Worm (Caenorhabditis elegans): ENCODE results near the gene Y62H9A.5.

The Y62H9A.5 gene

DNA sequence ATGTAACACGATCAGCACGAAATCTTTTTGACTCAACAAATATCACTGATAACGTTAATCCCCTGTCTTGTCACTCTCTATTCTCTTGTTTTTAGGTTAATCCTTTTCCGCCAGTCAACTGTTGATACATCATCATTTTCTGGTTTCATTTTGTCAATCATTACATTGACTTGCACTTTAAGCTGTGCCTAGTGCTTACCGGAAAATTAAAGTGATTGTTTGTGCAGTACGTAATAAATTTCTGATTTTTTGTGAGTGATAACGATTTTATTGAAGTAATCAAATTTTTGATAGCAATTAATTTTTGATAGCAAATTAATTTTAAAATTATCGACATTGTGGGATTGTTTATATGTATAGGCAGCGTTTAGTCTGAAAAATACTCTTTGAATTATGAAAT, 26.5 kb upstream of the Y62H9A.5 start:
- TF ChIP-seq C17E4.6 (GFP tag; IDR thresholded peaks at IDR 0.05) = no peak
- TF ChIP-seq ets-4 (GFP tag; optimal IDR thresholded peaks at IDR 0.05) = peak; percentile 35
- TF ChIP-seq mcd-1 (GFP tag; IDR thresholded peaks at IDR 0.05) = no peak
- TF ChIP-seq K12H6.12 (tag; optimal IDR thresholded peaks at IDR 0.05) = no peak
- peak; percentile 66 for TF ChIP-seq nhr-80 (tag; optimal IDR thresholded peaks at IDR 0.05)
- no peak for TF ChIP-seq hmg-20 (GFP tag; IDR thresholded peaks at IDR 0.05)

ce11 chrX:11908226-11908625, 25.5 kb upstream of the Y62H9A.5 start:
- TF ChIP-seq dpl-1 (GFP tag; optimal IDR thresholded peaks at IDR 0.05) = no peak
- no peak for TF ChIP-seq akir-1 (GFP tag; optimal IDR thresholded peaks at IDR 0.05)
- no peak for TF ChIP-seq nhr-120 (GFP tag; IDR thresholded peaks at IDR 0.05)
- no peak for TF ChIP-seq mel-28 (tag; optimal IDR thresholded peaks at IDR 0.05; ENCODE audit: borderline replicate concordance)
- TF ChIP-seq bed-1 (GFP tag; IDR thresholded peaks at IDR 0.05) = no peak
- TF ChIP-seq snpc-3.4 (tag; optimal IDR thresholded peaks at IDR 0.05) = no peak
- no peak for TF ChIP-seq hrde-1 (tag; optimal IDR thresholded peaks at IDR 0.05; ENCODE audit: borderline replicate concordance)
- TF ChIP-seq ztf-18 (tag; optimal IDR thresholded peaks at IDR 0.05) = no peak
- no peak for TF ChIP-seq lin-40 (tag; optimal IDR thresholded peaks at IDR 0.05)
- no peak for TF ChIP-seq attf-3 (GFP tag; conservative IDR thresholded peaks at IDR 0.05)
- no peak for TF ChIP-seq K11D2.4 (GFP tag; IDR thresholded peaks at IDR 0.05)
- TF ChIP-seq ccch-3 (GFP tag; optimal IDR thresholded peaks at IDR 0.05) = no peak
- no peak for TF ChIP-seq lin-54 (GFP tag; optimal IDR thresholded peaks at IDR 0.05)
- TF ChIP-seq bed-2 (GFP tag; IDR thresholded peaks at IDR 0.05) = no peak
- TF ChIP-seq nhr-179 (tag; optimal IDR thresholded peaks at IDR 0.05) = no peak
- TF ChIP-seq lir-1 (GFP tag; conservative IDR thresholded peaks at IDR 0.05) = no peak
- no peak for TF ChIP-seq C17E4.6 (GFP tag; IDR thresholded peaks at IDR 0.05)
- TF ChIP-seq nhr-27 (tag; optimal IDR thresholded peaks at IDR 0.05) = no peak
- TF ChIP-seq F57A8.1 (GFP tag; optimal IDR thresholded peaks at IDR 0.05) = no peak
- TF ChIP-seq F52B5.7 (tag; optimal IDR thresholded peaks at IDR 0.05) = no peak

ce11 chrX:11907263-11907662, 24.6 kb upstream of the Y62H9A.5 start, which contains the start of gene Y62H9A.11:
Y62H9A.11 (minus strand) TSS chrX:11907363.
- TF ChIP-seq egl-44 (GFP tag; IDR thresholded peaks at IDR 0.05) = no peak

- TF ChIP-seq rcor-1 (GFP tag; IDR thresholded peaks at IDR 0.05) (no peak), lsl-1 (GFP tag; optimal IDR thresholded peaks at IDR 0.05) (no peak), dox-1 (GFP tag; IDR thresholded peaks at IDR 0.05) (no peak), F22D6.2 (tag; optimal IDR thresholded peaks at IDR 0.05) (no peak), cebp-1 (GFP tag; IDR thresholded peaks at IDR 0.05) (no peak), cebp-1 (tag; optimal IDR thresholded peaks at IDR 0.05) (no peak)
These were observed 23.9 kb upstream of the Y62H9A.5 start for ce11 chrX:11906626-11907025.

ce11 chrX:11902661-11903060, 20.0 kb upstream of the Y62H9A.5 start, which contains the start of gene Y62H9A.10:
Y62H9A.10 (minus strand) TSS chrX:11902761.
- no peak for TF ChIP-seq mcd-1 (GFP tag; IDR thresholded peaks at IDR 0.05)

- TF ChIP-seq mes-4 (tag; optimal IDR thresholded peaks at IDR 0.05) = no peak
- no peak for TF ChIP-seq T07F8.4 (tag; optimal IDR thresholded peaks at IDR 0.05)
- TF ChIP-seq lag-1 (GFP tag; IDR thresholded peaks at IDR 0.05) = no peak
- no peak for TF ChIP-seq Y67H2A.10 (GFP tag; conservative IDR thresholded peaks at IDR 0.05)
- no peak for TF ChIP-seq lin-40 (tag; optimal IDR thresholded peaks at IDR 0.05)
- no peak for TF ChIP-seq pbrm-1 (GFP tag; IDR thresholded peaks at IDR 0.05)
- TF ChIP-seq snpc-1.1 (tag; optimal IDR thresholded peaks at IDR 0.05; ENCODE audit: insufficient read depth) = no peak
- TF ChIP-seq F49E8.2 (tag; optimal IDR thresholded peaks at IDR 0.05; ENCODE audit: insufficient read depth) = no peak
- TF ChIP-seq nhr-120 (GFP tag; IDR thresholded peaks at IDR 0.05) = no peak
- no peak for TF ChIP-seq Y53F4B.3 (GFP tag; IDR thresholded peaks at IDR 0.05)
- TF ChIP-seq ztf-6 (GFP tag; IDR thresholded peaks at IDR 0.05) = no peak
- TF ChIP-seq F10E7.11 (tag; optimal IDR thresholded peaks at IDR 0.05) = no peak
These were observed 16.3 kb upstream of the Y62H9A.5 start for ce11 chrX:11899031-11899430.

Data from whole organism, young adult.